Fruit fly (Drosophila melanogaster): ENCODE measurements around the gene Eip63E.
A peak's percentile ranks its signal among the peaks of the same experiment; 100 is the strongest.

Eip63E gene

DNA sequence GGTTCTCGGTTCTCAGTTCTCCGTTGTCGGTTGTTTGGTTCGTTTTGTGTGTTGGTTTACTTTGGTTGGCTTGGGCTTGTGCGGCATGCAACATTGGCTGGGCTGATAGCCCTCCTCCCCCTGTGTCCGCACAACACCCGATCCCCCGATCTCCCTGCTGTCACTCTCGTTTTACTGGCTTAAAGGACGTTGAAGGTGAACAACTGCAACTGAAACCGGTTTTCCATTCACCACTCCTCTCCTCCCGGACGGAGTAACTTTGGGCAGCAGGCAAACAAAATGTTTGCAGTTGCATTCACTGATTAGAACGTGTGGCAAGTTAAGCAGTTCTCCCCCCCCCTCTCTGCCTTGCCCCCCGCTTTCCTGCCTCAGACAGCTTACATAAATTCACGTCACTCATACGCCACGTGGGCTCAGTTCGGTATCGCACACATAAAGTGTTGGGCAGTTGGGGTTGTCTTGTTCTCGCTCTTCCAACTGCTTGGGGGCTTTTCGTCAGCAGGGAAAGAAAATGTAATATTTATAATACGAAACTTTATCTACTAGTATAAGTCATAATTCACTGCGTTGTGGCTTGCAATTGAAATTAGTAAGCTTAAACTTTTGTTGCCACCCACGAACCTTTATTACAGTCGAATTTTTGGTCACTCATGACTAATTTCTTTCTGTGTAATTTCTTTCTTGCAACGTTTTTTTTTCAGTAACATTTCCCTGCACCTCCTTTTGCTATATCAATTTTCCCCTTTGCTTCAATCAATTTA, 21.5 kb downstream of the Eip63E start:
- peak; percentile 57 for TF ChIP-seq CG3919 (GFP tag; optimal IDR thresholded peaks at IDR 0.05)
- peak; percentile 22 for TF ChIP-seq CG3032 (tag; optimal IDR thresholded peaks at IDR 0.05)
- no peak for TF ChIP-seq CG1621 (tag; optimal IDR thresholded peaks at IDR 0.05)
- TF ChIP-seq CG31627 (GFP tag; optimal IDR thresholded peaks at IDR 0.05), result peak; percentile 7
- TF ChIP-seq CG8119 (GFP tag; IDR thresholded peaks at IDR 0.05), result peak; percentile 49; the same call in 2 of the 3 replicates
- peak; percentile 7 for TF ChIP-seq lz (GFP tag; optimal IDR thresholded peaks at IDR 0.05)
- TF ChIP-seq CG6163 (GFP tag; IDR thresholded peaks at IDR 0.05), result peak; percentile 62; the same call in 2 of the 3 replicates
- peak; percentile 24; the same call in 1 of the 2 replicates for TF ChIP-seq CG15336 (GFP tag; IDR thresholded peaks at IDR 0.05)
- TF ChIP-seq OdsH (GFP tag; optimal IDR thresholded peaks at IDR 0.05), result peak; percentile 36
- peak; percentile 6 for TF ChIP-seq CG6792 (GFP tag; optimal IDR thresholded peaks at IDR 0.05)
- TF ChIP-seq CG6854 (GFP tag; optimal IDR thresholded peaks at IDR 0.05), result no peak
- peak; percentile 20 for TF ChIP-seq pdm3 (GFP tag; optimal IDR thresholded peaks at IDR 0.05)
- TF ChIP-seq CG6276 (GFP tag; optimal IDR thresholded peaks at IDR 0.05), result no peak
- TF ChIP-seq acj6 (GFP tag; optimal IDR thresholded peaks at IDR 0.05), result peak; percentile 30
- peak; percentile 21 for TF ChIP-seq Hr4 (GFP tag; optimal IDR thresholded peaks at IDR 0.05)
- TF ChIP-seq Sox102F (GFP tag; optimal IDR thresholded peaks at IDR 0.05), result peak; percentile 42
- peak; percentile 85 for TF ChIP-seq Blimp-1 (GFP tag; optimal IDR thresholded peaks at IDR 0.05)
- peak; percentile 21 for TF ChIP-seq CG8632 (GFP tag; optimal IDR thresholded peaks at IDR 0.05)
- TF ChIP-seq eg (GFP tag; IDR thresholded peaks at IDR 0.05), result no peak
- TF ChIP-seq Smox (GFP tag; optimal IDR thresholded peaks at IDR 0.05), result peak; percentile 35
- peak; percentile 26 to 57 for TF ChIP-seq ss (GFP tag; optimal IDR thresholded peaks at IDR 0.05)
- peak; percentile 20 for TF ChIP-seq achi (GFP tag; optimal IDR thresholded peaks at IDR 0.05)
- TF ChIP-seq cyc (GFP tag; optimal IDR thresholded peaks at IDR 0.05), result peak; percentile 40
- peak; percentile 42 for TF ChIP-seq topi (GFP tag; optimal IDR thresholded peaks at IDR 0.05)
- TF ChIP-seq esn (GFP tag; optimal IDR thresholded peaks at IDR 0.05), result peak; percentile 33
- peak; percentile 46 for TF ChIP-seq CG10631 (GFP tag; optimal IDR thresholded peaks at IDR 0.05)
- peak; percentile 15 for TF ChIP-seq Eip78C (GFP tag)
- TF ChIP-seq CG32006 (GFP tag; optimal IDR thresholded peaks at IDR 0.05), result peak; percentile 17
- TF ChIP-seq svp (GFP tag), result peak; percentile 80
- no peak for TF ChIP-seq CG34406 (GFP tag; optimal IDR thresholded peaks at IDR 0.05)
- peak; percentile 2 for TF ChIP-seq net (GFP tag; optimal IDR thresholded peaks at IDR 0.05)
- no peak for TF ChIP-seq CG8319 (GFP tag; optimal IDR thresholded peaks at IDR 0.05)
- TF ChIP-seq CG9139 (GFP tag; optimal IDR thresholded peaks at IDR 0.05), result no peak
- peak; percentile 33 for TF ChIP-seq Met (GFP tag; optimal IDR thresholded peaks at IDR 0.05)
- peak; percentile 64 for TF ChIP-seq dsx (GFP tag; optimal IDR thresholded peaks at IDR 0.05; ENCODE audit: poor library complexity, severe bottlenecking)
- TF ChIP-seq CG16779 (tag; optimal IDR thresholded peaks at IDR 0.05), result no peak
- no peak for TF ChIP-seq Gug (GFP tag; IDR thresholded peaks at IDR 0.05)
- no peak for TF ChIP-seq Eip75B (GFP tag; optimal IDR thresholded peaks at IDR 0.05)
- TF ChIP-seq Eip93F (GFP tag; optimal IDR thresholded peaks at IDR 0.05), result no peak
- TF ChIP-seq Sox14 (GFP tag; optimal IDR thresholded peaks at IDR 0.05), result peak; percentile 41
- TF ChIP-seq fd59A (GFP tag; optimal IDR thresholded peaks at IDR 0.05), result no peak
- no peak for TF ChIP-seq CG7368 (GFP tag; optimal IDR thresholded peaks at IDR 0.05)
- peak in 1 of 2 experiments; percentile 14 for TF ChIP-seq salr (GFP tag; optimal IDR thresholded peaks at IDR 0.05)

Data from whole organism, prepupa.